Fruit fly (Drosophila melanogaster) whole organism, embryonic: ENCODE results near the gene gfzf.

Source experiments
- Ada2b ChIP-seq: fragments of 200-800 bp; sonication (Bioruptor generic); IDR thresholded peaks from 2 replicates; pipeline ENCODE4 v1.3.6; 2022; ENCODE audit warnings: missing biosample characterization, missing genetic modification characterization
- BEAF-32 ChIP-seq: fragments of 200-800 bp; sonication (Bioruptor generic); optimal IDR thresholded peaks from 3 replicates; lab custom pipeline; 2017; ENCODE audit warnings: missing biosample characterization, missing genetic modification characterization, mild to moderate bottlenecking, moderate library complexity, missing genetic modification reagents
- CG11560 ChIP-seq: fragments of 200-800 bp; sonication (Bioruptor generic); IDR thresholded peaks from 3 replicates; pipeline ENCODE4 v1.3.6; 2022; ENCODE audit warnings: missing biosample characterization, missing genetic modification characterization
- CG11696 ChIP-seq: fragments of 200-800 bp; sonication (Bioruptor generic); IDR thresholded peaks from 2 replicates; pipeline ENCODE4 v1.3.6; 2022; ENCODE audit warnings: missing biosample characterization, missing genetic modification characterization
- CG12744 ChIP-seq: fragments of 200-800 bp; sonication (Bioruptor generic); optimal IDR thresholded peaks from 2 replicates; lab custom pipeline; 2016; ENCODE audit warnings: missing biosample characterization, missing genetic modification characterization
- CG13894 ChIP-seq: fragments of 200-800 bp; sonication (Bioruptor generic); optimal IDR thresholded peaks from 3 replicates; lab custom pipeline; 2018; ENCODE audit warnings: missing biosample characterization, mild to moderate bottlenecking, missing genetic modification characterization, moderate library complexity
- CG15514 ChIP-seq: fragments of 200-800 bp; sonication (Bioruptor generic); optimal IDR thresholded peaks from 3 replicates; lab custom pipeline; 2017; ENCODE audit warnings: missing biosample characterization, missing genetic modification characterization, mild to moderate bottlenecking, moderate library complexity, missing genetic modification reagents
- CG15696 ChIP-seq: fragments of 200-800 bp; sonication (Bioruptor generic); optimal IDR thresholded peaks from 2 replicates; lab custom pipeline; 2019; ENCODE audit warnings: missing biosample characterization, mild to moderate bottlenecking, missing genetic modification characterization, moderate library complexity
- CG1602 ChIP-seq: fragments of 200-800 bp; sonication (Bioruptor generic); optimal IDR thresholded peaks from 3 replicates; lab custom pipeline; 2016; ENCODE audit warnings: missing biosample characterization, missing genetic modification characterization
- CG16813 ChIP-seq: fragments of 200-800 bp; sonication (Bioruptor generic); IDR thresholded peaks from 3 replicates; pipeline ENCODE4 v1.3.6; 2022; ENCODE audit warnings: missing biosample characterization, missing genetic modification characterization; ENCODE audit not compliant: partially characterized antibody
- CG17328 ChIP-seq: fragments of 200-800 bp; sonication (Bioruptor generic); IDR thresholded peaks from 2 replicates; pipeline ENCODE4 v1.3.6; 2022; ENCODE audit warnings: missing biosample characterization, missing genetic modification characterization
- CG2116 ChIP-seq: fragments of 200-800 bp; sonication (Bioruptor generic); optimal IDR thresholded peaks from 3 replicates; lab custom pipeline; 2018; ENCODE audit warnings: missing biosample characterization, mild to moderate bottlenecking, missing genetic modification characterization
- CG2202 ChIP-seq: fragments of 200-800 bp; sonication (Bioruptor generic); optimal IDR thresholded peaks from 2 replicates; lab custom pipeline; 2018; ENCODE audit warnings: missing biosample characterization, mild to moderate bottlenecking, missing genetic modification characterization
- CG2712 ChIP-seq: fragments of 200-800 bp; optimal IDR thresholded peaks from 3 replicates; lab custom pipeline; 2019; ENCODE audit warnings: missing biosample characterization, mild to moderate bottlenecking, missing genetic modification characterization, moderate library complexity
- CG30403 ChIP-seq: fragments of 200-800 bp; sonication (Bioruptor generic); optimal IDR thresholded peaks from 3 replicates; lab custom pipeline; 2016; ENCODE audit warnings: missing biosample characterization, missing genetic modification characterization
- CG33213 ChIP-seq: fragments of 200-800 bp; sonication (Bioruptor generic); optimal IDR thresholded peaks from 3 replicates; lab custom pipeline; 2016; ENCODE audit warnings: missing biosample characterization, missing genetic modification characterization
- CG34224 ChIP-seq: fragments of 200-800 bp; sonication (Bioruptor generic); IDR thresholded peaks from 3 replicates; pipeline ENCODE4 v1.3.6; 2022; ENCODE audit warnings: missing biosample characterization, missing genetic modification characterization; ENCODE audit not compliant: partially characterized antibody
- CG5180 ChIP-seq: fragments of 200-800 bp; sonication (Bioruptor generic); optimal IDR thresholded peaks from 3 replicates; lab custom pipeline; 2017; ENCODE audit warnings: missing biosample characterization, missing genetic modification characterization, mild to moderate bottlenecking, moderate library complexity, missing genetic modification reagents
- CG7928 ChIP-seq: fragments of 200-800 bp; sonication (Bioruptor generic); optimal IDR thresholded peaks from 2 replicates; lab custom pipeline; 2017; ENCODE audit warnings: missing biosample characterization, mild to moderate bottlenecking, missing genetic modification characterization
- CG8924 ChIP-seq: fragments of 200-800 bp; optimal IDR thresholded peaks from 3 replicates; lab custom pipeline; 2019; ENCODE audit warnings: missing biosample characterization, mild to moderate bottlenecking, missing genetic modification characterization, moderate library complexity
- Drgx ChIP-seq: fragments of 200-800 bp; sonication (Bioruptor generic); IDR thresholded peaks from 2 replicates; pipeline ENCODE4 v1.3.6; 2022; ENCODE audit warnings: missing biosample characterization, missing genetic modification characterization
- E2f2 ChIP-seq: fragments of 200-800 bp; sonication (Bioruptor generic); IDR thresholded peaks from 2 replicates; pipeline ENCODE4 v1.3.6; 2022; ENCODE audit warnings: missing biosample characterization, missing genetic modification characterization
- Ets97D ChIP-seq: fragments of 200-800 bp; sonication (Bioruptor generic); optimal IDR thresholded peaks from 3 replicates; lab custom pipeline; 2016; ENCODE audit warnings: missing biosample characterization, missing genetic modification characterization
- HHEX ChIP-seq: fragments of 200-800 bp; sonication (Bioruptor generic); optimal IDR thresholded peaks from 3 replicates; lab custom pipeline; 2017; ENCODE audit warnings: missing biosample characterization, mild to moderate bottlenecking, missing genetic modification characterization, missing genetic modification reagents
- HLH3B ChIP-seq: fragments of 200-800 bp; sonication (Bioruptor generic); IDR thresholded peaks from 2 replicates; pipeline ENCODE4 v1.3.6; 2022; ENCODE audit warnings: missing biosample characterization, missing genetic modification characterization
- PHDP ChIP-seq: fragments of 200-800 bp; sonication (Bioruptor generic); optimal IDR thresholded peaks from 3 replicates; lab custom pipeline; 2018; ENCODE audit warnings: missing biosample characterization, mild to moderate bottlenecking, missing genetic modification characterization, moderate library complexity
- Pdp1 ChIP-seq, 2 experiments: fragments of 200-800 bp; sonication (Bioruptor generic); optimal IDR thresholded peaks; 3 replicates each; lab custom pipeline; 2016; ENCODE audit warnings: missing biosample characterization in 2 of 2, missing genetic modification characterization in 2 of 2, mild to moderate bottlenecking in 1 of 2, moderate library complexity in 1 of 2
- Stat92E ChIP-seq, 3 experiments: fragments of >200 bp in 2 of 3; fragments of 200-800 bp in 1 of 3; sonication (Bioruptor generic) in 1 of 3; optimal IDR thresholded peaks; 2 replicates each; lab custom pipeline; 2017 to 2019; ENCODE audit warnings: missing biosample characterization in 3 of 3, missing genetic modification characterization in 3 of 3, mild to moderate bottlenecking in 1 of 3, moderate library complexity in 1 of 3
- abd-A ChIP-seq: fragments of 200-800 bp; sonication (Bioruptor generic); optimal IDR thresholded peaks from 3 replicates; lab custom pipeline; 2019; ENCODE audit warnings: missing biosample characterization, mild to moderate bottlenecking, missing genetic modification characterization, moderate library complexity
- az2 ChIP-seq: fragments of 200-800 bp; sonication (Bioruptor generic); optimal IDR thresholded peaks from 3 replicates; lab custom pipeline; 2016; ENCODE audit warnings: missing biosample characterization, missing genetic modification characterization
- btn ChIP-seq: fragments of 200-800 bp; sonication (Bioruptor generic); optimal IDR thresholded peaks from 2 replicates; lab custom pipeline; 2016; ENCODE audit warnings: missing biosample characterization, missing genetic modification characterization
- cato ChIP-seq: fragments of 200-800 bp; sonication (Bioruptor generic); optimal IDR thresholded peaks from 2 replicates; lab custom pipeline; 2016; ENCODE audit warnings: missing biosample characterization, missing genetic modification characterization, borderline replicate concordance
- chinmo ChIP-seq: fragments of 200-800 bp; sonication (Bioruptor generic); IDR thresholded peaks from 4 replicates; pipeline ENCODE4 v1.3.6; 2022; ENCODE audit warnings: missing biosample characterization, missing genetic modification characterization; ENCODE audit not compliant: partially characterized antibody
- disco-r ChIP-seq: fragments of 200-800 bp; sonication (Bioruptor generic); optimal IDR thresholded peaks from 2 replicates; lab custom pipeline; 2016; ENCODE audit warnings: missing biosample characterization, missing genetic modification characterization
- gsb-n ChIP-seq: fragments of 200-800 bp; sonication (Bioruptor generic); optimal IDR thresholded peaks from 3 replicates; lab custom pipeline; 2018; ENCODE audit warnings: missing biosample characterization, mild to moderate bottlenecking, missing genetic modification characterization
- pan ChIP-seq, 4 experiments: fragments of >200 bp in 3 of 4; fragments of 200-800 bp in 1 of 4; sonication (Bioruptor generic) in 1 of 4; optimal IDR thresholded peaks in 3 of 4; IDR thresholded peaks in 1 of 4; 2 replicates each; pipeline versions ENCODE4 v1.3.6 to Lab custom; 2017 to 2022; ENCODE audit warnings: missing biosample characterization in 2 of 4, missing genetic modification characterization in 2 of 4, mixed read lengths in 1 of 4
- prd ChIP-seq, 3 experiments: fragments of >200 bp in 2 of 3; fragments of 200-800 bp in 1 of 3; sonication (Bioruptor generic) in 1 of 3; optimal IDR thresholded peaks in 2 of 3; IDR thresholded peaks in 1 of 3; 2 replicates in 2 of 3; 3 replicates in 1 of 3; pipeline versions ENCODE4 v1.3.6 to Lab custom; 2017 to 2022; ENCODE audit warnings: missing biosample characterization in 1 of 3, missing genetic modification characterization in 1 of 3
- row ChIP-seq: fragments of 200-800 bp; sonication (Bioruptor generic); IDR thresholded peaks from 3 replicates; pipeline ENCODE4 v1.3.6; 2022; ENCODE audit warnings: missing biosample characterization, missing genetic modification characterization
- seq ChIP-seq: fragments of 200-800 bp; sonication (Bioruptor generic); IDR thresholded peaks from 2 replicates; pipeline ENCODE4 v1.3.6; 2022; ENCODE audit warnings: missing biosample characterization, missing genetic modification characterization
- tin ChIP-seq: fragments of 200-800 bp; sonication (Bioruptor generic); optimal IDR thresholded peaks from 3 replicates; lab custom pipeline; 2016; ENCODE audit warnings: missing biosample characterization, missing genetic modification characterization
- tna ChIP-seq: fragments of 200-800 bp; sonication (Bioruptor generic); IDR thresholded peaks from 2 replicates; pipeline ENCODE4 v1.3.6; 2022; ENCODE audit warnings: missing biosample characterization, missing genetic modification characterization; ENCODE audit not compliant: partially characterized antibody
- vnd ChIP-seq: fragments of 200-800 bp; sonication (Bioruptor generic); IDR thresholded peaks from 3 replicates; pipeline ENCODE4 v1.3.6; 2022; ENCODE audit warnings: missing biosample characterization, missing genetic modification characterization; ENCODE audit not compliant: partially characterized antibody
- z ChIP-seq: fragments of 200-800 bp; sonication (Bioruptor generic); IDR thresholded peaks from 3 replicates; pipeline ENCODE4 v1.3.6; 2022; ENCODE audit warnings: missing biosample characterization, missing genetic modification characterization
- zf30C ChIP-seq: fragments of 200-800 bp; sonication (Bioruptor generic); optimal IDR thresholded peaks from 3 replicates; lab custom pipeline; 2018; ENCODE audit warnings: missing biosample characterization, mild to moderate bottlenecking, missing genetic modification characterization

The gfzf gene

DNA sequence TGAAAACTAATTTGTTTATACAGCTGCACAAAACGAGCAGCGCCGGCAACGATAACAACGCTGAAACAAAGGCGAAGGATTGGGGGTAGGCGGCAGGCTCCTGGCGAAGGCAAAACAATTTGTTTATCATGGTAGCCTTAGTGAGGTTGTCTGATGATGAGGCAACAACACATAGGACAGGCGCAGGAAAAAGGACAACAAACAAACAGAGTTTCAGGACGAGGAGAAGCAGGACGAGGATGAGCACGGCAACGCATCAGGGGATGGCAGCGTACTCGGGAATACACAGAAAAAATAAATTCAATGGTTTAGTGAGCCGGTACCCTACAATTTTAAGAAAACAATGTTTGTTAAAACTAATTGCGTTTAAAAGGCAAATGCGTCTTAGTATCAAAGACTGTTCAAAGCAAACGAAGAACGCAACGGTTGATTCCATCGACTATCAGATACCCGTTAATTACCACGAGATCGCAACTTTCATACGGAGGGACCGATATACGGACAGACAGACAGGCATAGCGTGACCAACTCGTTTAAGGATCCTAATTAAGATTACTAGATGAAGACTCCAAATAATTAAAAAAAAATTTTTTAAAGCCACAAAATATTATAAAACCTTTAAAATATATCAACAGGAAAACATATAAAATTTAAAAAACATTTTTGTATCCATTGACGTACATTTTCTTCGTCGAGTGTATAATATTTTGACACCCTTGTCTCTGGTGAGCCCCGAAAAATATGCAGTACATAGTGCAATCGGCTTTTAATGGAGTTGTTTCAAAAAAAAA is 15.9 kb downstream of the gfzf start (continued):
- peak; percentile 1 for TF ChIP-seq tin (GFP tag; lab: Kevin White, UChicago)
- peak; percentile 37 for TF ChIP-seq CG2712
- peak; percentile 42 for TF ChIP-seq CG15696 (tag; lab: Kevin White, UChicago)
- TF ChIP-seq CG5180 (GFP tag; lab: Kevin White, UChicago), result no peak
- no peak for TF ChIP-seq Ada2b
- TF ChIP-seq CG30403 (GFP tag; lab: Kevin White, UChicago), result peak; percentile 10

DNA sequence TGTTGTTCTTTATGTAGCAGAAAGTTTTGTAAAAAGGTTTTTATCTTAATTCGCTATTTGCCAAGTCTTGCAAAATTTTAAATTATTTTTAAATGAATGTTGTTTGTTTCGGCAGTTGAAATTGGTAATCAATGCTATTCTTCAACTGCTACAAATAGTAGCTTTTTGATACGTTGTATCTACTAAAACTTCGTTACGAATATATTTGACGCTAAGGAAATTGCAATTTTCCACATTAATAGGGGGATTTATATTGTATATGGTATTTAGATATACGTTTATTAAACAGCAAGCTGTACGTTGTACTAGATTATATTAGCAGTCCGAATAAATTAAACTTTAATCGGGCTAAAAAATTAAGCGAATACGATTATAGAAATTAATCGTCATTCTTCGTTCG is 19.5 kb downstream of the gfzf start, which contains the start of gene CG31493:
Gene CG31493 (plus strand): TSS at position 301 of the 400 bp plus-strand sequence.
- no peak for TF ChIP-seq HLH3B (GFP tag; lab: Robert Waterston, UW)
- no peak for TF ChIP-seq row (GFP tag; lab: Robert Waterston, UW)
- TF ChIP-seq CG12744 (GFP tag; lab: Kevin White, UChicago), result no peak
- no peak for TF ChIP-seq zf30C (GFP tag; lab: Kevin White, UChicago)
- no peak for TF ChIP-seq CG2202 (tag; lab: Kevin White, UChicago)
- no peak for TF ChIP-seq CG11560 (tag; lab: Robert Waterston, UW)
- TF ChIP-seq abd-A, result no peak
- TF ChIP-seq Stat92E (GFP tag; optimal IDR thresholded peaks at IDR 0.05; lab: Kevin White, UChicago), result no peak
- no peak for TF ChIP-seq seq (GFP tag; lab: Robert Waterston, UW)
- TF ChIP-seq cato, result no peak
- TF ChIP-seq Drgx, result no peak
- no peak for TF ChIP-seq z (GFP tag; lab: Robert Waterston, UW)
- no peak for TF ChIP-seq pan (optimal IDR thresholded peaks at IDR 0.05; lab: Kevin White, UChicago)
- no peak for TF ChIP-seq pan (GFP tag; optimal IDR thresholded peaks at IDR 0.05 in 1 of 2, IDR thresholded peaks at IDR 0.05 in 1 of 2)
- no peak for TF ChIP-seq CG1602 (GFP tag; lab: Kevin White, UChicago)
- no peak for TF ChIP-seq CG33213 (GFP tag; lab: Kevin White, UChicago)
- TF ChIP-seq disco-r, result no peak
- no peak for TF ChIP-seq CG8924 (tag; lab: Kevin White, UChicago)

DNA sequence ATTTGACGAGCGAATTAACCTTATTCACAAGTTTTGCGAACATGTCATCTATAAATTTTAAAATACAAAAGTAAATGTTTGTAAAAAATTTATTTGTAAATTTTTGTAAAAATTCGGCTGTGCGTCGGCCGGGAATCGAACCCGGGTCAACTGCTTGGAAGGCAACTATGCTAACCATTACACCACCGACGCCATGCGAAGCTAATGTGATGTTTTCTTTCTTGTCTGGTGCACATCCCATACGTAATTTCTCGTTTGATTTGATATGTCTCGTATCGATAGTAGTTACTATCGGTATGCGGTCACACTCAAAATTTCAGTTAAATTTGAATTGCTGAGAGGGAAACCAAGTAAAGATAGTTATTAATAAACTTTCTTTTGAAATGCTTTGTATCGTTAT is 19.9 kb downstream of the gfzf start:
- TF ChIP-seq E2f2 (GFP tag; lab: Robert Waterston, UW) (peak; percentile 85), Pdp1 (GFP tag; optimal IDR thresholded peaks at IDR 0.05; lab: Kevin White, UChicago) (peak in 1 of 2 experiments; percentile 40), CG15514 (GFP tag; lab: Kevin White, UChicago) (peak; percentile 2), abd-A (peak; percentile 33), CG16813 (GFP tag; lab: Robert Waterston, UW) (peak; percentile 94), prd (optimal IDR thresholded peaks at IDR 0.05; lab: Kevin White, UChicago) (no peak), prd (GFP tag; IDR thresholded peaks at IDR 0.05; lab: Robert Waterston, UW) (no peak), CG34224 (GFP tag; lab: Robert Waterston, UW) (peak; percentile 96), CG17328 (0 out of 2 replicates have a peak, but pooled peaks have one; percentile 14), btn (no peak), CG7928 (GFP tag; lab: Kevin White, UChicago) (no peak), BEAF-32 (GFP tag; lab: Kevin White, UChicago) (peak; percentile 79), tna (GFP tag; lab: Robert Waterston, UW) (peak; percentile 94), pan (optimal IDR thresholded peaks at IDR 0.05; lab: Kevin White, UChicago) (no peak), pan (GFP tag; optimal IDR thresholded peaks at IDR 0.05 in 1 of 2, IDR thresholded peaks at IDR 0.05 in 1 of 2) (no peak), row (GFP tag; lab: Robert Waterston, UW) (peak; percentile 8; the same call in 1 of the 3 replicates), az2 (peak; percentile 15), Ets97D (peak; percentile 1), chinmo (GFP tag; lab: Robert Waterston, UW) (peak; percentile 95; the same call in 3 of the 4 replicates), HHEX (no peak), CG13894 (tag; lab: Kevin White, UChicago) (no peak), CG11696 (no peak), CG2116 (GFP tag; lab: Kevin White, UChicago) (peak; percentile 21), gsb-n (tag; lab: Kevin White, UChicago) (peak; percentile 79), vnd (GFP tag; lab: Robert Waterston, UW) (peak; percentile 89), PHDP (no peak)
